Fruit fly (Drosophila melanogaster) whole organism, adult: ENCODE data around the gene sll.

Source experiments
- CG11617 ChIP-seq: fragments of 200-800 bp; sonication (Bioruptor generic); optimal IDR thresholded peaks from 2 replicates; lab custom pipeline; 2017; ENCODE audit warnings: mild to moderate bottlenecking, missing biosample characterization, missing genetic modification reagents, missing genetic modification characterization
- CG12768 ChIP-seq: fragments of 200-800 bp; sonication (Bioruptor generic); optimal IDR thresholded peaks from 2 replicates; lab custom pipeline; 2017; ENCODE audit warnings: missing biosample characterization, missing genetic modification characterization, mild to moderate bottlenecking, moderate library complexity, missing genetic modification reagents
- CG14711 ChIP-seq: fragments of 200-800 bp; sonication (Bioruptor generic); optimal IDR thresholded peaks from 2 replicates; lab custom pipeline; 2018; ENCODE audit warnings: missing biosample characterization, mild to moderate bottlenecking, missing genetic modification characterization, moderate library complexity
- CG1620 ChIP-seq: fragments of 200-800 bp; sonication (Bioruptor generic); optimal IDR thresholded peaks from 2 replicates; lab custom pipeline; 2016; ENCODE audit warnings: missing biosample characterization, missing genetic modification characterization
- CG33017 ChIP-seq: fragments of 200-800 bp; sonication (Bioruptor generic); optimal IDR thresholded peaks from 2 replicates; lab custom pipeline; 2018; ENCODE audit warnings: missing biosample characterization, mild to moderate bottlenecking, missing genetic modification characterization, moderate library complexity
- CG5204 ChIP-seq: fragments of 200-800 bp; sonication (Bioruptor generic); optimal IDR thresholded peaks from 2 replicates; lab custom pipeline; 2016; ENCODE audit warnings: missing biosample characterization, missing genetic modification characterization
- CG7045 ChIP-seq: fragments of 200-800 bp; sonication (Bioruptor generic); optimal IDR thresholded peaks from 2 replicates; lab custom pipeline; 2017; ENCODE audit warnings: missing biosample characterization, mild to moderate bottlenecking, missing genetic modification characterization
- CG7101 ChIP-seq: fragments of 200-800 bp; sonication (Bioruptor generic); optimal IDR thresholded peaks from 2 replicates; lab custom pipeline; 2018; ENCODE audit warnings: missing biosample characterization, mild to moderate bottlenecking, missing genetic modification characterization, moderate library complexity
- Clk ChIP-seq: fragments of 200-800 bp; sonication (Bioruptor generic); optimal IDR thresholded peaks from 2 replicates; lab custom pipeline; 2017; ENCODE audit warnings: missing biosample characterization, missing genetic modification characterization
- Crg-1 ChIP-seq: fragments of 200-800 bp; sonication (Bioruptor generic); optimal IDR thresholded peaks from 2 replicates; lab custom pipeline; 2016; ENCODE audit warnings: missing biosample characterization, missing genetic modification characterization
- Hr96 ChIP-seq: fragments of 200-800 bp; sonication (Bioruptor generic); optimal IDR thresholded peaks from 2 replicates; lab custom pipeline; 2016; ENCODE audit warnings: missing biosample characterization, missing genetic modification characterization
- Mnt ChIP-seq: fragments of 200-800 bp; sonication (Bioruptor generic); optimal IDR thresholded peaks from 2 replicates; lab custom pipeline; 2016; ENCODE audit warnings: missing biosample characterization, mild to moderate bottlenecking, missing genetic modification characterization
- bab1 ChIP-seq: fragments of 200-800 bp; sonication (Bioruptor generic); optimal IDR thresholded peaks from 3 replicates; lab custom pipeline; 2019; ENCODE audit warnings: missing biosample characterization, mild to moderate bottlenecking, missing genetic modification characterization, moderate library complexity
- cic ChIP-seq: fragments of 200-800 bp; sonication (Bioruptor generic); optimal IDR thresholded peaks from 2 replicates; lab custom pipeline; 2017; ENCODE audit warnings: missing biosample characterization, mild to moderate bottlenecking, missing genetic modification characterization, moderate library complexity
- cnc ChIP-seq, 2 experiments: fragments of >200 bp; optimal IDR thresholded peaks; 2 replicates each; lab custom pipeline; 2017
- kay ChIP-seq: fragments of 200-800 bp; sonication (Bioruptor generic); peaks from one replicate; lab custom pipeline; 2016; ENCODE audit warnings: missing biosample characterization, missing genetic modification characterization, borderline replicate concordance
- ovo ChIP-seq: fragments of 200-800 bp; sonication (Bioruptor generic); optimal IDR thresholded peaks from 2 replicates; lab custom pipeline; 2016; ENCODE audit warnings: missing biosample characterization, missing genetic modification characterization
- pad ChIP-seq: fragments of 200-800 bp; sonication (Bioruptor generic); optimal IDR thresholded peaks from 3 replicates; lab custom pipeline; 2017; ENCODE audit warnings: missing biosample characterization, missing genetic modification characterization, mild to moderate bottlenecking, moderate library complexity, missing genetic modification reagents
- tj ChIP-seq: fragments of 200-800 bp; sonication (Bioruptor generic); optimal IDR thresholded peaks from 3 replicates; lab custom pipeline; 2017; ENCODE audit warnings: missing biosample characterization, mild to moderate bottlenecking, missing genetic modification characterization, moderate library complexity
- toe ChIP-seq: fragments of 200-800 bp; sonication (Bioruptor generic); optimal IDR thresholded peaks from 2 replicates; lab custom pipeline; 2016; ENCODE audit warnings: missing biosample characterization, missing genetic modification characterization

Gene sll

DNA sequence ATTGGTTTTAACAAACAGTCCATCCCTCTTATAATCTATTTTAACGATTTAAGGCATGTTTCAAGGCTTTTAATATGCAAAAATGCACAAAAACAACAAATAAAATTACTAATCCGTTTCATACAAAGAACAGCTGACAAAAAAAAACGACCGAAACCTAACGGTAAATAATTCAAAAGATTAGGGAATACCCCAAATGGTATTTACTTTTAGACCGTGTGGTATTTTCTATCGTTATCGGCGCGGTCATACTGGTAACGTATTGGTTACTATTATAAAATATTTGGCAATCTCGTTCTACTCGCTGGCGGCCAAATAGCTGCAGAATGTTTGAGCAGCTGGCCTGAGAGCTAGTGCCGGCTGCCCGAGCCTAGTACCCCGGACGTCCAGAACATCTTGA is at the start of gene sll:
sll (plus strand) TSS at position 235 of the 400 bp plus-strand sequence.
- no peak for TF ChIP-seq CG7045
- peak; percentile 71 for TF ChIP-seq ovo
- TF ChIP-seq CG33017 (tag; lab: Kevin White, UChicago) = no peak

DNA sequence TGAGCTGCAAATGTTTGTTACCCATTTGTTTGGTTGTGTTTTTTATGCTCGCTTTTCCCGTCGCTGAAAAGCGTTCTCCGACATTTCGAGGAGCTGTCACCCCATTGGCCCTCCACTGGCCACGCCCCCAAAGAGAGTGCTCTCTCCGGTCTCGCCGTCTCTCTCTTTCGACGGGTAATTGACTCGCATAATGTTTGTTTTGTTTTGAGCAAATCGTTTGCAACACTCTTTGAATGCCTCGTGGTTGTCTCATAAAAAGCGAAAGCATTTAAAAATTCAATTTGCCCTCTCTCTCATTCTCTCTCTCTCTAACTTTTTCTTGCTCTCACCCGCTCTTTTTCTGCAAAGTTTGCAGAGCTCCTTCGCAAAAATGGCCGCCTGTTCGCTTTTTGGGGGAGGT is 48.4 kb upstream of the sll start:
- TF ChIP-seq CG14711 (tag; lab: Kevin White, UChicago) (no peak), CG7101 (tag; lab: Kevin White, UChicago) (no peak), cic (no peak), CG33017 (tag; lab: Kevin White, UChicago) (no peak), CG1620 (GFP tag; lab: Kevin White, UChicago) (no peak), Clk (GFP tag; lab: Kevin White, UChicago) (no peak), CG5204 (GFP tag; lab: Kevin White, UChicago) (no peak), bab1 (GFP tag; lab: Kevin White, UChicago) (no peak), Hr96 (no peak), toe (GFP tag; lab: Kevin White, UChicago) (no peak), CG11617 (GFP tag; lab: Kevin White, UChicago) (no peak), pad (GFP tag; lab: Kevin White, UChicago) (no peak), Mnt (GFP tag; lab: Kevin White, UChicago) (no peak)

DNA sequence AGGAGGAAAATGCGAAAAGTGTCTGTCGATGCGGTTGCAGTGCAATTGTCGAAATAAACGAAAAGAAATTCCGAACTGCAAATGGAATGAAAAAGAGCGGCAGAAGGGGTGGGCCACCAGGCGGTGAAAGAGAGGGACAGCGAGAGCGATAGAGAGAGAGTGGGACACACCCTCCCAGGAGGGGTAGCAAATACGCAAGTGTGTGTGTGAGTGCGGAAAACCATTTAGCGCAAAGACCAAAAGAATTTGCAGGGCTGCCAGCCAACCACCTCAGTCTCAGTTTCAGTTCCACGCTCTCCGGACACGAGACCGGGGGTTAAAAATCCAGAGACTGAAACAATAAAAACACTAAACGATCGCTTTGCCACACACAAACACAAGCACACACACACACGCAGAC is 47.3 kb upstream of the sll start, which contains the start of gene Hmx:
Hmx (plus strand) TSS at position 301 of the 400 bp plus-strand sequence.
- TF ChIP-seq CG14711 (tag; lab: Kevin White, UChicago) (no peak), pad (GFP tag; lab: Kevin White, UChicago) (peak; percentile 49), ovo (no peak)

DNA sequence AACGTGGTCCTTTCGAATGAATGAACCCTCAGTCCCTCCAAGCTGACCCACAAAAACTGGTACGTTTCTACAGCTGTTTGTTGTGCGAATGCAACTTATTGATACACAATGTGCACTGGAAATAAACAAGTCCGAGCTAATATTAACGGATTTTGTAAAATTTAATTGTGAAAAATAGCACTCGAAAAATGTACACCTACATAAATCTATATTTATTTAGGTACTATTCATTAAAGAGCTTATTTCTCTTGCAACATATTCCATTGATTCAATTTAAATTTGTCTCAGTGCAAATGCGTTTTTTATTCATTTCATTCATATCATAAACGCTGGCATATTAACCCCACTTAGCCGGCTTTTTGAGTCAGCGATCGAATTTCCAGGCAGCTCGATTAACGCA is 44.7 kb upstream of the sll start:
- TF ChIP-seq CG7101 (tag; lab: Kevin White, UChicago) (no peak), CG33017 (tag; lab: Kevin White, UChicago) (no peak), CG11617 (GFP tag; lab: Kevin White, UChicago) (no peak), Clk (GFP tag; lab: Kevin White, UChicago) (no peak), Mnt (GFP tag; lab: Kevin White, UChicago) (no peak), CG1620 (GFP tag; lab: Kevin White, UChicago) (no peak), cic (no peak), Crg-1 (GFP tag; lab: Kevin White, UChicago) (no peak), CG12768 (GFP tag; lab: Kevin White, UChicago) (no peak), pad (GFP tag; lab: Kevin White, UChicago) (no peak), bab1 (GFP tag; lab: Kevin White, UChicago) (no peak), CG14711 (tag; lab: Kevin White, UChicago) (no peak), kay (GFP tag; lab: Kevin White, UChicago) (no peak), tj (GFP tag; lab: Kevin White, UChicago) (no peak), CG5204 (GFP tag; lab: Kevin White, UChicago) (no peak), cnc (optimal IDR thresholded peaks at IDR 0.05; lab: Kevin White, UChicago) (no peak), ovo (no peak), CG7045 (no peak), toe (GFP tag; lab: Kevin White, UChicago) (no peak), Hr96 (no peak)

DNA sequence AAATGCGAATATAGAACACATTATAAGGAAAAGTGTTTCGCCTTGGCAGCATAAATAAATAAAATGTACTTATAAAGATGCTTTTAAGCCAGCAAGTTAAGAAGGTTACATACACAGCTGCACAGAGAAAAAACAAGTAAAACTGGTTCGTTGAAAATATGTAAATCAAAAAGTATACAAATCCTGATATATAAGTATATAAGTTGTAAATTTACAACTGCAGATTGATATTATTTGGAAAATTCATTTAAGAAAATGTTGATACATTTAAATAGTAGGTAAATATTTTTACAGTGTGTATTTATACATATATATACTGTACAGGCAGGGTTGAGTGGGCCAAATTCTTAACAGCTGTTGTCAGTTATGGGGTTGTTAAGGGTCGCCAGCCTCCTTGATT is 41.1 kb upstream of the sll start:
- TF ChIP-seq Crg-1 (GFP tag; lab: Kevin White, UChicago) (no peak), tj (GFP tag; lab: Kevin White, UChicago) (no peak), CG14711 (tag; lab: Kevin White, UChicago) (no peak), bab1 (GFP tag; lab: Kevin White, UChicago) (no peak), Clk (GFP tag; lab: Kevin White, UChicago) (no peak), CG12768 (GFP tag; lab: Kevin White, UChicago) (no peak)

DNA sequence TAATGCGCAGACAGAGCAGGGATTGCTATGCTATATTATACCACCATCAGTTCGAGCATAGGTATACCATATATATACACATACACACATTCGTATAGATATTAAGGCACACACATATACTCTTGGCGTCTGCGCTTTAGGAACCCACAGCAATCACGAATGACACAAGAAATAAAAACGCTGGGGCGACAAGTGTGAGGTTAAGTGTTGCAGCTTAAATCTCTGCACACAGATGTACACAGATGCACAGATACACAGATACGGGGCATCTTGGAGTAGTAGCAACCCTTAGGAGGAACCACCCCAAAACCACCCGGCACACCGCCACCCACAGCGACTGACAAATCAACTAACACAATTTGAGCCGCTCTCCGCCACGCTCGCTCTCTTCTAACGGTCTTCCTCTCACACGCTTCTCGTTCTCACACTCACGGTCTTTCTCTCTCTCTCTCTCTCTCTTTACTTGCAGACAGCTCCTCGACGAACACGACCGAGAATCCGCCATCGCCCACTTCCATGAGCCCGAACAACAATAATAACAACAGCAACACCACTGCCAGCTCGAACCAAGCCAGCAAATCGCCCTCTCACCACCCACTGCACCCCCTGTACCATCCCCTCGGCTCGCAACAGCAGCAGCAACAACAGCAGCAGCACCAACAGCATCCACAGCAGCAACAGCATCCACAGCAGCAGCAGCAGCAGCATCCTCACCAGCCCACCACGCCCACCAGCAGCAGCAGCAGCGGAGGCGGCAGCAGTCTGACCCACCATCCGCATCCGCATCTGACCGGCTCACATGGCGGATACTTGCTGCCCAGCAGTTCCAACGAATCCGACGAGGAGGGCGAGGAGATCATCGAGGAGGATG is 39.1 kb upstream of the sll start:
- TF ChIP-seq Hr96 (no peak), pad (GFP tag; lab: Kevin White, UChicago) (peak; percentile 0)

DNA sequence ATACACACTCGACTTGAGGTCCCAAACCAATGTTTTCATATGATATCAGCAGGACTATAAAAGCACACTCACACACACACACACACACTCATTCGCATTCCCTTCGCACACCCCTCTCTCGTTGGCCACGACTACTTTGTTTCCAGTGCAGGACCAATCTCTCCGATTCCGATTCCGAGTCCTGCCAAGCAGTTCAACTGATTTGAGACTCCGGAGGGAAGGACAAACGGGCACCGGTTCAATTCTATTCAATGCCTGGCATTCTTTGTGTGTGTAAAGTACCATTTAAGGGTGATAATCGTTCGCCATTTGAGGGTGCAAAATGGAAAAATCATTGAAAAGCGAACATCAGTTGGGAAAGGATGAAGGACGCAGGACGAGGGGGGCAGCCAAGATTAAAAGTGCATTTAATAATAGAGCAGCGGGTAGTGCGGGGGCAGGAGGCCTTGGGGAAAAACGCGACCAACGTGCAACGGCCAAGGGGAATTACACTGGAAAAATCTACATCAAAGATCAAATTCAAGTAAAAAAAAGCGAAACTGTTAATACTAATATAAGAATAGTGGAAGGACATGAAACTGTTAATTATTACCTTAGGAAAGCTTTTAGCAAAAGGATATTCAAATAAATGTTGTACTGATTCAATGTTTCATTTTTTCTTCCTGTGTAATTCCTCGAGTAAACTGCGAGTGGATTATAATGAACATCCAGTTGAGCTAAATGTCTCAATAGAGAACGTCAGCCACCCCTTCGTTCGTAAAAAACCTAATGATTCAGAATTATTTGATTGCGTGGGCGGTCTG is 22.0 kb upstream of the sll start:
- TF ChIP-seq kay (GFP tag; lab: Kevin White, UChicago) = no peak
- no peak for TF ChIP-seq pad (GFP tag; lab: Kevin White, UChicago)
- no peak for TF ChIP-seq cic
- TF ChIP-seq Clk (GFP tag; lab: Kevin White, UChicago) = no peak
- no peak for TF ChIP-seq Hr96
- no peak for TF ChIP-seq Mnt (GFP tag; lab: Kevin White, UChicago)
- no peak for TF ChIP-seq CG1620 (GFP tag; lab: Kevin White, UChicago)
- no peak for TF ChIP-seq CG7101 (tag; lab: Kevin White, UChicago)
- no peak for TF ChIP-seq CG12768 (GFP tag; lab: Kevin White, UChicago)
- TF ChIP-seq ovo = no peak
